Fruit fly (Drosophila melanogaster): ENCODE results near the gene CG43938.

The CG43938 gene

dm6 chr3L:21129682-21130081 is 8.2 kb downstream of the CG43938 start:
- TF ChIP-seq CG17801 (GFP tag; optimal IDR thresholded peaks at IDR 0.05; ENCODE audit: partially characterized antibody): no peak

- no peak for TF ChIP-seq CG17801 (GFP tag; optimal IDR thresholded peaks at IDR 0.05; ENCODE audit: partially characterized antibody)
These were observed 9.5 kb downstream of the CG43938 start, which contains the start of gene ko for dm6 chr3L:21130839-21131410. TSS of gene ko (minus strand) at chr3L:21131159.

- TF ChIP-seq CG17801 (GFP tag; optimal IDR thresholded peaks at IDR 0.05; ENCODE audit: partially characterized antibody): no peak
These were observed 10.0 kb downstream of the CG43938 start, which contains the start of gene ICA69 for dm6 chr3L:21131427-21131826. TSS of gene ICA69 (plus strand) at chr3L:21131446.

dm6 chr3L:21135850-21136249 is 14.4 kb downstream of the CG43938 start:
- TF ChIP-seq CG17801 (GFP tag; optimal IDR thresholded peaks at IDR 0.05; ENCODE audit: partially characterized antibody): peak; percentile 42

dm6 chr3L:21136253-21136652 is 14.8 kb downstream of the CG43938 start, which contains the start of gene CG10565:
TSS of gene CG10565 (minus strand) at chr3L:21136353.
- no peak for TF ChIP-seq CG17801 (GFP tag; optimal IDR thresholded peaks at IDR 0.05; ENCODE audit: partially characterized antibody)

dm6 chr3L:21145841-21146395 is 24.5 kb downstream of the CG43938 start:
- TF ChIP-seq CG17801 (GFP tag; optimal IDR thresholded peaks at IDR 0.05; ENCODE audit: partially characterized antibody): no peak

dm6 chr3L:21171905-21172304 is 50.5 kb downstream of the CG43938 start, which contains the start of gene Ac78C:
TSS of gene Ac78C (minus strand) at chr3L:21171930.
- TF ChIP-seq CG17801 (GFP tag; optimal IDR thresholded peaks at IDR 0.05; ENCODE audit: partially characterized antibody): peak; percentile 90

dm6 chr3L:21172527-21173253 is 51.2 kb downstream of the CG43938 start, which contains the start of the genes chb and AsnS:
TSS of gene chb (plus strand) at chr3L:21172853.
TSS of gene AsnS (plus strand) at chr3L:21173118.
- TF ChIP-seq CG17801 (GFP tag; optimal IDR thresholded peaks at IDR 0.05; ENCODE audit: partially characterized antibody): peak; percentile 93

All from ovary, adult (tissue).